Worm (Caenorhabditis elegans) whole organism, early embryonic: ENCODE measurements around the gene K01A2.6.

ENCODE experiments used
- B0310.2 ChIP-seq: sonication (generic microtip); optimal IDR thresholded peaks from 2 replicates; lab custom pipeline; 2016; ENCODE audit warnings: mild to moderate bottlenecking, missing genetic modification characterization, missing compliant biosample characterization
- F13C5.2 ChIP-seq: sonication (generic microtip); optimal IDR thresholded peaks from 2 replicates; lab custom pipeline; 2017; ENCODE audit warnings: mild to moderate bottlenecking, missing genetic modification characterization, inconsistent platforms, missing compliant biosample characterization
- aly-1 ChIP-seq: sonication (generic microtip); optimal IDR thresholded peaks from 2 replicates; lab custom pipeline; 2016; ENCODE audit warnings: missing genetic modification characterization, missing compliant biosample characterization
- ama-1 ChIP-seq: fragments of 150-350 bp; optimal IDR thresholded peaks from 2 replicates; lab custom pipeline; 2014
- ceh-13 ChIP-seq: fragments of 200-800 bp; sonication (Bioruptor generic); optimal IDR thresholded peaks from 2 replicates; lab custom pipeline; 2018; ENCODE audit warnings: mild to moderate bottlenecking, missing genetic modification characterization, missing compliant biosample characterization
- ceh-36 ChIP-seq: sonication (generic microtip); optimal IDR thresholded peaks from 2 replicates; lab custom pipeline; 2016; ENCODE audit warnings: missing genetic modification characterization, inconsistent platforms, missing compliant biosample characterization
- ets-7 ChIP-seq: sonication (generic microtip); optimal IDR thresholded peaks from 2 replicates; lab custom pipeline; 2016; ENCODE audit warnings: missing genotype, missing genetic modification characterization, missing compliant biosample characterization
- flt-1 ChIP-seq: fragments of 200-800 bp; sonication (Bioruptor generic); IDR thresholded peaks from 2 replicates; pipeline ENCODE4 v1.3.6; 2022; ENCODE audit warnings: missing genetic modification characterization, missing compliant biosample characterization
- hmbx-1 ChIP-seq: sonication (generic microtip); optimal IDR thresholded peaks from 2 replicates; lab custom pipeline; 2016; ENCODE audit warnings: mild to moderate bottlenecking, missing genetic modification characterization, missing compliant biosample characterization
- hmg-4 ChIP-seq: fragments of 200-800 bp; sonication (Bioruptor generic); optimal IDR thresholded peaks from 2 replicates; lab custom pipeline; 2018; ENCODE audit warnings: mild to moderate bottlenecking, missing genetic modification characterization, missing compliant biosample characterization
- hnd-1 ChIP-seq: sonication (generic microtip); optimal IDR thresholded peaks from 2 replicates; lab custom pipeline; 2016; ENCODE audit warnings: missing genetic modification characterization, missing compliant biosample characterization
- pes-1 ChIP-seq: fragments of 200-800 bp; sonication (Bioruptor generic); IDR thresholded peaks from 2 replicates; pipeline ENCODE4 v1.3.6; 2022; ENCODE audit warnings: missing genetic modification reagents, missing genetic modification characterization, missing compliant biosample characterization
- scrt-1 ChIP-seq: fragments of 200-800 bp; sonication (Bioruptor generic); IDR thresholded peaks from 2 replicates; pipeline ENCODE4 v1.3.6; 2022; ENCODE audit warnings: missing genetic modification characterization, missing compliant biosample characterization
- sea-1 ChIP-seq: fragments of 200-800 bp; sonication (Bioruptor generic); conservative IDR thresholded peaks from 2 replicates; pipeline ENCODE4 v1.3.6; 2022; ENCODE audit warnings: missing genetic modification characterization, missing compliant biosample characterization
- tbx-11 ChIP-seq: fragments of 200-800 bp; sonication (Bioruptor generic); IDR thresholded peaks from 2 replicates; pipeline ENCODE4 v1.3.6; 2022; ENCODE audit warnings: missing genetic modification characterization, missing compliant biosample characterization
- tbx-37 ChIP-seq: fragments of 200-800 bp; sonication (Bioruptor generic); conservative IDR thresholded peaks from 2 replicates; pipeline ENCODE4 v1.3.6; 2022; ENCODE audit warnings: missing genetic modification reagents, missing genetic modification characterization, missing compliant biosample characterization
- tra-4 ChIP-seq: sonication (generic microtip); optimal IDR thresholded peaks from 2 replicates; lab custom pipeline; 2017; ENCODE audit warnings: missing genetic modification characterization, missing compliant biosample characterization

Gene K01A2.6

ce11 chrII:299684-300083, at the start of gene K01A2.6:
Gene K01A2.6 (plus strand): TSS chrII:299984.
- TF ChIP-seq ceh-13 (GFP tag; lab: Kevin White, UChicago) (no peak), aly-1 (tag; lab: Kevin White, UChicago) (no peak), tbx-37 (GFP tag; lab: Robert Waterston, UW) (no peak), F13C5.2 (tag; lab: Kevin White, UChicago) (no peak), hmbx-1 (tag; lab: Kevin White, UChicago) (no peak), scrt-1 (GFP tag; lab: Robert Waterston, UW) (no peak), ets-7 (tag; lab: Kevin White, UChicago) (no peak), ceh-36 (tag; lab: Kevin White, UChicago) (no peak), tbx-11 (GFP tag; lab: Robert Waterston, UW) (no peak), sea-1 (GFP tag; lab: Robert Waterston, UW) (no peak), ama-1 (lab: Kevin White, UChicago) (no peak), hmg-4 (GFP tag; lab: Kevin White, UChicago) (no peak), hnd-1 (tag; lab: Kevin White, UChicago) (no peak), pes-1 (GFP tag; lab: Robert Waterston, UW) (no peak), tra-4 (no peak)

ce11 chrII:255124-255523, 44.7 kb upstream of the K01A2.6 start:
- TF ChIP-seq flt-1 (GFP tag; lab: Robert Waterston, UW) (peak; percentile 77), B0310.2 (tag; lab: Kevin White, UChicago) (peak; percentile 39), hmbx-1 (tag; lab: Kevin White, UChicago) (peak; percentile 77), hnd-1 (tag; lab: Kevin White, UChicago) (peak; percentile 40), ama-1 (lab: Kevin White, UChicago) (no peak), sea-1 (GFP tag; lab: Robert Waterston, UW) (peak; percentile 61; the same call in 1 of the 2 replicates), ets-7 (tag; lab: Kevin White, UChicago) (peak; percentile 52), aly-1 (tag; lab: Kevin White, UChicago) (peak; percentile 73), tbx-11 (GFP tag; lab: Robert Waterston, UW) (peak; percentile 79), tbx-37 (GFP tag; lab: Robert Waterston, UW) (peak; percentile 65; the same call in 1 of the 2 replicates), scrt-1 (GFP tag; lab: Robert Waterston, UW) (peak; percentile 81), hmg-4 (GFP tag; lab: Kevin White, UChicago) (peak; percentile 84), tra-4 (no peak), F13C5.2 (tag; lab: Kevin White, UChicago) (peak; percentile 96), ceh-36 (tag; lab: Kevin White, UChicago) (peak; percentile 78), ceh-13 (GFP tag; lab: Kevin White, UChicago) (peak; percentile 33), pes-1 (GFP tag; lab: Robert Waterston, UW) (peak; percentile 80)

ce11 chrII:257519-257918, 42.3 kb upstream of the K01A2.6 start, which contains the start of gene cat-2:
Gene cat-2 (plus strand): TSS chrII:257819.
- TF ChIP-seq tbx-37 (GFP tag; lab: Robert Waterston, UW): no peak
- TF ChIP-seq ets-7 (tag; lab: Kevin White, UChicago): no peak
- TF ChIP-seq scrt-1 (GFP tag; lab: Robert Waterston, UW): no peak

- TF ChIP-seq ceh-13 (GFP tag; lab: Kevin White, UChicago) (no peak), hnd-1 (tag; lab: Kevin White, UChicago) (no peak), flt-1 (GFP tag; lab: Robert Waterston, UW) (no peak), tbx-37 (GFP tag; lab: Robert Waterston, UW) (no peak), tbx-11 (GFP tag; lab: Robert Waterston, UW) (no peak), ets-7 (tag; lab: Kevin White, UChicago) (no peak), B0310.2 (tag; lab: Kevin White, UChicago) (no peak), ama-1 (lab: Kevin White, UChicago) (no peak), aly-1 (tag; lab: Kevin White, UChicago) (no peak), hmg-4 (GFP tag; lab: Kevin White, UChicago) (no peak), hmbx-1 (tag; lab: Kevin White, UChicago) (no peak), F13C5.2 (tag; lab: Kevin White, UChicago) (no peak), sea-1 (GFP tag; lab: Robert Waterston, UW) (no peak), pes-1 (GFP tag; lab: Robert Waterston, UW) (no peak), tra-4 (no peak), ceh-36 (tag; lab: Kevin White, UChicago) (no peak), scrt-1 (GFP tag; lab: Robert Waterston, UW) (no peak)
Observed at ce11 chrII:263563-263962, 36.2 kb upstream of the K01A2.6 start, which contains the start of gene scc-2. Gene scc-2 (minus strand): TSS chrII:263663.

- no peak for TF ChIP-seq ets-7 (tag; lab: Kevin White, UChicago)
- TF ChIP-seq pes-1 (GFP tag; lab: Robert Waterston, UW): no peak
- TF ChIP-seq B0310.2 (tag; lab: Kevin White, UChicago): no peak
- no peak for TF ChIP-seq ceh-13 (GFP tag; lab: Kevin White, UChicago)
- no peak for TF ChIP-seq flt-1 (GFP tag; lab: Robert Waterston, UW)
- no peak for TF ChIP-seq aly-1 (tag; lab: Kevin White, UChicago)
- TF ChIP-seq hmbx-1 (tag; lab: Kevin White, UChicago): no peak
- no peak for TF ChIP-seq ceh-36 (tag; lab: Kevin White, UChicago)
- TF ChIP-seq tbx-37 (GFP tag; lab: Robert Waterston, UW): no peak
- TF ChIP-seq tra-4: no peak
- TF ChIP-seq tbx-11 (GFP tag; lab: Robert Waterston, UW): no peak
- TF ChIP-seq F13C5.2 (tag; lab: Kevin White, UChicago): no peak
- TF ChIP-seq sea-1 (GFP tag; lab: Robert Waterston, UW): no peak
- TF ChIP-seq ama-1 (lab: Kevin White, UChicago): no peak
- TF ChIP-seq scrt-1 (GFP tag; lab: Robert Waterston, UW): no peak
- TF ChIP-seq hmg-4 (GFP tag; lab: Kevin White, UChicago): no peak
- no peak for TF ChIP-seq hnd-1 (tag; lab: Kevin White, UChicago)
Observed at ce11 chrII:264053-264452, 35.7 kb upstream of the K01A2.6 start, which contains the start of gene B0432.14. Gene B0432.14 (plus strand): TSS chrII:264353.

- TF ChIP-seq hnd-1 (tag; lab: Kevin White, UChicago) (no peak), hmg-4 (GFP tag; lab: Kevin White, UChicago) (no peak), tbx-37 (GFP tag; lab: Robert Waterston, UW) (no peak), tra-4 (no peak), hmbx-1 (tag; lab: Kevin White, UChicago) (no peak), pes-1 (GFP tag; lab: Robert Waterston, UW) (no peak), ets-7 (tag; lab: Kevin White, UChicago) (no peak), F13C5.2 (tag; lab: Kevin White, UChicago) (no peak), scrt-1 (GFP tag; lab: Robert Waterston, UW) (no peak), flt-1 (GFP tag; lab: Robert Waterston, UW) (no peak)
Observed at ce11 chrII:273872-274271, 25.9 kb upstream of the K01A2.6 start, which contains the start of gene B0432.7. Gene B0432.7 (minus strand): TSS chrII:273972.
